Fruit fly (Drosophila melanogaster) whole organism, prepupa: ENCODE results near the gene CG42818.
A peak's percentile ranks its signal among the peaks of the same experiment; 100 is the strongest.

ENCODE experiments used
- CG31627 ChIP-seq: fragments of 200-800 bp; sonication (Bioruptor generic); optimal IDR thresholded peaks from 3 replicates; lab custom pipeline; 2016; ENCODE audit warnings: missing biosample characterization, missing genetic modification characterization
- CG32006 ChIP-seq: fragments of 200-800 bp; sonication (Bioruptor generic); optimal IDR thresholded peaks from 3 replicates; lab custom pipeline; 2017; ENCODE audit warnings: missing biosample characterization, mild to moderate bottlenecking, missing genetic modification characterization
- CG6792 ChIP-seq: fragments of 200-800 bp; sonication (Bioruptor generic); optimal IDR thresholded peaks from 3 replicates; lab custom pipeline; 2016; ENCODE audit warnings: missing biosample characterization, missing genetic modification characterization
- Eip78C ChIP-seq: fragments of 200-800 bp; sonication (Bioruptor generic); peaks from one replicate; lab custom pipeline; 2016; ENCODE audit warnings: missing biosample characterization, missing genetic modification characterization
- Ets21C ChIP-seq: fragments of 200-800 bp; sonication (Bioruptor generic); optimal IDR thresholded peaks from 3 replicates; lab custom pipeline; 2016; ENCODE audit warnings: missing biosample characterization, missing genetic modification characterization
- Hr4 ChIP-seq: fragments of 200-800 bp; sonication (Bioruptor generic); optimal IDR thresholded peaks from 3 replicates; lab custom pipeline; 2016; ENCODE audit warnings: missing biosample characterization, missing genetic modification characterization
- OdsH ChIP-seq: fragments of 200-800 bp; sonication (Bioruptor generic); optimal IDR thresholded peaks from 3 replicates; lab custom pipeline; 2016; ENCODE audit warnings: missing biosample characterization, missing genetic modification characterization
- fd59A ChIP-seq: fragments of 200-800 bp; sonication (Bioruptor generic); optimal IDR thresholded peaks from 2 replicates; lab custom pipeline; 2017; ENCODE audit warnings: missing biosample characterization, mild to moderate bottlenecking, missing genetic modification characterization, missing genetic modification reagents
- ss ChIP-seq, 2 experiments: fragments of 200-800 bp; sonication (Bioruptor generic); optimal IDR thresholded peaks; 2 replicates in 1 of 2; 3 replicates in 1 of 2; lab custom pipeline; 2017 to 2018; ENCODE audit warnings: mild to moderate bottlenecking in 2 of 2, missing biosample characterization in 2 of 2, missing genetic modification characterization in 2 of 2, moderate library complexity in 1 of 2

DNA sequence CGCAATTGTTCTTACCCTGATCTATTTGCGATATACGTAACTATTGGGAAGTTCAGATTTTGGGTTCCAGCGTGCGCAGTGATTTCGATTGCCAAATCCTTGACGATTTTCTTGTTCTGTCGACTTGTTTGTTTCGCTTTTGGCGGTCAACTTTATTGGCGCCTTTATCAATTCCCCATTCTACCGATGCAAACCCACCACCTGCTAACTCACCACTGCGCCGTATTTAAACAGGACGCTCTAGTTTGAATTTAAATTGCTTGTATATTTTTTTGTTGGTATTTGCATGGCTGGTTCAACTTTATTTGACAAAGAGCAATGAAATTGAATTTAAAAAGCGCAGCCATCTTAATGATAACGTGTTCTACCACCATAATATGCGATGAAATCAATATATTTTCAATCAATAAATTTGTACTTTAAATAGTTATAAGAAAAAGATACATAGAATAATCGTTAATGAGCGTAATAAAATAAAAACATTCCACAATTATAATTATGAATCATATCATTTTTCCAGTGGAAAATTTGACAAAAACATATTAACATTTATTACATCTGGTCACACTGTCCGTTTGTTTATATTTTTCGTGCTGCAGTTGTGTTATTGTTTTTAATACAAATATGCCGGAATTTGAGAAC lies 20.0 kb downstream of the CG42818 start, which contains the start of the genes twe and CG4935:
- TF ChIP-seq CG6792 (no peak), Ets21C (GFP tag; lab: Kevin White, UChicago) (no peak), OdsH (GFP tag; lab: Kevin White, UChicago) (peak; percentile 42), ss (GFP tag; optimal IDR thresholded peaks at IDR 0.05; lab: Kevin White, UChicago) (no peak), Hr4 (GFP tag; lab: Kevin White, UChicago) (peak; percentile 71), fd59A (GFP tag; lab: Kevin White, UChicago) (no peak), CG31627 (no peak), Eip78C (GFP tag; lab: Kevin White, UChicago) (peak; percentile 55), CG32006 (GFP tag; lab: Kevin White, UChicago) (no peak)
